Worm (Caenorhabditis elegans) whole organism, midembryonic: Measurements from ENCODE around the gene F02E8.4.

ENCODE experiments used
- tab-1 ChIP-seq: fragments of 200-800 bp; sonication (Bioruptor generic); IDR thresholded peaks from 2 replicates; pipeline ENCODE4 v1.3.6; 2022; ENCODE audit warnings: missing genetic modification characterization, missing compliant biosample characterization
- ztf-29 ChIP-seq: fragments of 200-800 bp; sonication (Bioruptor generic); IDR thresholded peaks from 2 replicates; pipeline ENCODE4 v1.3.6; 2022; ENCODE audit warnings: missing genetic modification reagents, missing genetic modification characterization, missing compliant biosample characterization

DNA sequence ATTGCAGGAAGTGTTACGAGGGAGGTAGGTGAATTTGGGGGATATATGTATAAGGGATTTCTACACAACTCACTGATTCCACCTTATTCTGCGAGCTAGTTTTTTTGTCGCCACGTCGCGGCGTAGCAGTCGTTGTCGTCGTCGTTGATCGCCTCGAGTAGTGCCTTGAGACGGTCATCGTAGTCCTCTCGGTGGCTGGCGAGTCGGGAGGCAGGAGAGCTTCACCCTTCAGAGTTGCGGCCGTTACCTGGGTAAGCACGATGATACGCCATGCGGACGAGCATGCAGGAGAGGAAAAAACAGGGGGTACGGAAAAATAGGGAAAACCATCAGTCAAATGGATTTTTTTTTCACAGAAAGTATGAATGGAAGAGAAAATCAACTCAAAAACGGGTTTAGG, 40.7 kb upstream of the F02E8.4 start:
- TF ChIP-seq ztf-29 = no peak
- TF ChIP-seq tab-1 (GFP tag; lab: Robert Waterston, UW) = no peak
